Fruit fly (Drosophila melanogaster) whole organism, embryonic: ENCODE measurements around the gene Elba2.

Experiments used
- Atf3 ChIP-seq: fragments of 200-800 bp; sonication (Bioruptor generic); optimal IDR thresholded peaks from 3 replicates; lab custom pipeline; 2016; ENCODE audit warnings: missing biosample characterization, missing genetic modification characterization
- Bgb ChIP-seq: fragments of 200-800 bp; sonication (Bioruptor generic); IDR thresholded peaks from 2 replicates; pipeline ENCODE4 v1.3.6; 2022; ENCODE audit warnings: missing biosample characterization, missing genetic modification characterization; ENCODE audit not compliant: partially characterized antibody
- BtbVII ChIP-seq: fragments of 200-800 bp; sonication (Bioruptor generic); optimal IDR thresholded peaks from 3 replicates; lab custom pipeline; 2017; ENCODE audit warnings: missing biosample characterization, mild to moderate bottlenecking, missing genetic modification characterization
- CG11085 ChIP-seq: fragments of 200-800 bp; sonication (Bioruptor generic); IDR thresholded peaks from 2 replicates; pipeline ENCODE4 v1.3.6; 2022; ENCODE audit warnings: missing biosample characterization, missing genetic modification characterization
- CG11247 ChIP-seq: fragments of 200-800 bp; sonication (Bioruptor generic); IDR thresholded peaks from 2 replicates; pipeline ENCODE4 v1.3.6; 2022; ENCODE audit warnings: missing biosample characterization, missing genetic modification characterization
- CG11695 ChIP-seq: fragments of 200-800 bp; sonication (Bioruptor generic); IDR thresholded peaks from 3 replicates; pipeline ENCODE4 v1.3.6; 2022; ENCODE audit warnings: missing biosample characterization, missing genetic modification characterization
- CG11723 ChIP-seq: fragments of 200-800 bp; sonication (Bioruptor generic); optimal IDR thresholded peaks from 2 replicates; lab custom pipeline; 2017; ENCODE audit warnings: missing biosample characterization, mild to moderate bottlenecking, missing genetic modification characterization
- CG12391 ChIP-seq: fragments of 200-800 bp; sonication (Bioruptor generic); optimal IDR thresholded peaks from 3 replicates; lab custom pipeline; 2018; ENCODE audit warnings: missing biosample characterization, mild to moderate bottlenecking, missing genetic modification characterization, moderate library complexity
- CG13424 ChIP-seq: fragments of 200-800 bp; sonication (Bioruptor generic); optimal IDR thresholded peaks from 2 replicates; lab custom pipeline; 2019; ENCODE audit warnings: missing biosample characterization, mild to moderate bottlenecking, missing genetic modification characterization, moderate library complexity
- CG16815 ChIP-seq: fragments of 200-800 bp; sonication (Bioruptor generic); optimal IDR thresholded peaks from 3 replicates; lab custom pipeline; 2017; ENCODE audit warnings: missing biosample characterization, mild to moderate bottlenecking, missing genetic modification characterization
- CG18262 ChIP-seq: fragments of 200-800 bp; optimal IDR thresholded peaks from 3 replicates; lab custom pipeline; 2019; ENCODE audit warnings: missing biosample characterization, mild to moderate bottlenecking, missing genetic modification characterization, moderate library complexity
- CG2202 ChIP-seq: fragments of 200-800 bp; sonication (Bioruptor generic); optimal IDR thresholded peaks from 2 replicates; lab custom pipeline; 2018; ENCODE audit warnings: missing biosample characterization, mild to moderate bottlenecking, missing genetic modification characterization
- CG2875 ChIP-seq: fragments of 200-800 bp; sonication (Bioruptor generic); optimal IDR thresholded peaks from 2 replicates; lab custom pipeline; 2017; ENCODE audit warnings: missing biosample characterization, mild to moderate bottlenecking, missing genetic modification characterization, missing genetic modification reagents
- CG4707 ChIP-seq: fragments of 200-800 bp; sonication (Bioruptor generic); optimal IDR thresholded peaks from 2 replicates; lab custom pipeline; 2018; ENCODE audit warnings: missing biosample characterization, mild to moderate bottlenecking, missing genetic modification characterization, moderate library complexity
- CG6175 ChIP-seq: fragments of 200-800 bp; sonication (Bioruptor generic); IDR thresholded peaks from 3 replicates; pipeline ENCODE4 v1.3.6; 2022; ENCODE audit warnings: missing biosample characterization, missing genetic modification characterization
- CG6813 ChIP-seq: fragments of 200-800 bp; sonication (Bioruptor generic); optimal IDR thresholded peaks from 2 replicates; lab custom pipeline; 2017; ENCODE audit warnings: missing biosample characterization, missing genetic modification characterization, mild to moderate bottlenecking, moderate library complexity, missing genetic modification reagents
- CG8765 ChIP-seq: fragments of 200-800 bp; sonication (Bioruptor generic); IDR thresholded peaks from 2 replicates; pipeline ENCODE4 v1.3.6; 2022; ENCODE audit warnings: missing biosample characterization, missing genetic modification characterization
- CG9817 ChIP-seq: fragments of 200-800 bp; sonication (Bioruptor generic); optimal IDR thresholded peaks from 2 replicates; lab custom pipeline; 2018; ENCODE audit warnings: missing biosample characterization, mild to moderate bottlenecking, missing genetic modification characterization, moderate library complexity
- Dref ChIP-seq: fragments of 200-800 bp; sonication (Bioruptor generic); IDR thresholded peaks from 2 replicates; pipeline ENCODE4 v1.3.6; 2022; ENCODE audit warnings: missing biosample characterization, missing genetic modification characterization
- GATAe ChIP-seq: fragments of 200-800 bp; sonication (Bioruptor generic); conservative IDR thresholded peaks from 2 replicates; pipeline ENCODE4 v1.3.6; 2022; ENCODE audit warnings: missing biosample characterization, missing genetic modification characterization
- H15 ChIP-seq: fragments of 200-800 bp; sonication (Bioruptor generic); IDR thresholded peaks from 3 replicates; pipeline ENCODE4 v1.3.6; 2022; ENCODE audit warnings: missing biosample characterization, missing genetic modification characterization
- Hey ChIP-seq: fragments of 200-800 bp; sonication (Bioruptor generic); optimal IDR thresholded peaks from 3 replicates; lab custom pipeline; 2018; ENCODE audit warnings: missing biosample characterization, mild to moderate bottlenecking, missing genetic modification characterization
- Hr78 ChIP-seq, 2 experiments: fragments of 200-800 bp in 1 of 2; fragments of >200 bp in 1 of 2; sonication (Bioruptor generic) in 1 of 2; optimal IDR thresholded peaks; 2 replicates each; lab custom pipeline; 2017 to 2019; ENCODE audit warnings: missing biosample characterization in 2 of 2, missing genetic modification characterization in 2 of 2, mild to moderate bottlenecking in 1 of 2, moderate library complexity in 1 of 2
- Med ChIP-seq: fragments of 200-800 bp; sonication (Bioruptor generic); peaks from one replicate; lab custom pipeline; 2016; ENCODE audit warnings: missing biosample characterization, missing genetic modification characterization, mild to moderate bottlenecking, inconsistent platforms, moderate library complexity
- Meics ChIP-seq: fragments of 200-800 bp; sonication (Bioruptor generic); optimal IDR thresholded peaks from 2 replicates; lab custom pipeline; 2017; ENCODE audit warnings: missing biosample characterization, mild to moderate bottlenecking, missing genetic modification characterization
- NFAT ChIP-seq: fragments of 200-800 bp; sonication (Bioruptor generic); IDR thresholded peaks from 2 replicates; pipeline ENCODE4 v1.3.6; 2022; ENCODE audit warnings: missing biosample characterization, missing genetic modification characterization
- Optix ChIP-seq: fragments of 200-800 bp; sonication (Bioruptor generic); IDR thresholded peaks from 3 replicates; pipeline ENCODE4 v1.3.6; 2022; ENCODE audit warnings: missing biosample characterization, missing genetic modification characterization
- PHDP ChIP-seq: fragments of 200-800 bp; sonication (Bioruptor generic); optimal IDR thresholded peaks from 3 replicates; lab custom pipeline; 2018; ENCODE audit warnings: missing biosample characterization, mild to moderate bottlenecking, missing genetic modification characterization, moderate library complexity
- Sin3A ChIP-seq: fragments of >200 bp; optimal IDR thresholded peaks from 2 replicates; lab custom pipeline; 2018
- bcd ChIP-seq: fragments of 200-800 bp; sonication (Bioruptor generic); optimal IDR thresholded peaks from 2 replicates; lab custom pipeline; 2017; ENCODE audit warnings: missing biosample characterization, mild to moderate bottlenecking, missing genetic modification characterization
- bigmax ChIP-seq: fragments of 200-800 bp; sonication (Bioruptor generic); optimal IDR thresholded peaks from 2 replicates; lab custom pipeline; 2018; ENCODE audit warnings: missing biosample characterization, mild to moderate bottlenecking, missing genetic modification characterization
- chif ChIP-seq, 2 experiments: fragments of 200-800 bp; sonication (Bioruptor generic); optimal IDR thresholded peaks; 3 replicates each; lab custom pipeline; 2016; ENCODE audit warnings: missing biosample characterization in 2 of 2, missing genetic modification characterization in 2 of 2
- disco-r ChIP-seq: fragments of 200-800 bp; sonication (Bioruptor generic); optimal IDR thresholded peaks from 2 replicates; lab custom pipeline; 2016; ENCODE audit warnings: missing biosample characterization, missing genetic modification characterization
- dpn ChIP-seq, 2 experiments: fragments of 200-800 bp; sonication (Bioruptor generic); optimal IDR thresholded peaks; 3 replicates each; lab custom pipeline; 2016; ENCODE audit warnings: missing biosample characterization in 2 of 2, missing genetic modification characterization in 2 of 2
- gcm2 ChIP-seq: fragments of 200-800 bp; sonication (Bioruptor generic); optimal IDR thresholded peaks from 2 replicates; lab custom pipeline; 2016; ENCODE audit warnings: missing biosample characterization, missing genetic modification characterization
- grn ChIP-seq: fragments of 200-800 bp; sonication (Bioruptor generic); optimal IDR thresholded peaks from 3 replicates; lab custom pipeline; 2017; ENCODE audit warnings: missing biosample characterization, missing genetic modification characterization
- gro ChIP-seq: fragments of 200-800 bp; sonication (Bioruptor generic); optimal IDR thresholded peaks from 2 replicates; lab custom pipeline; 2016; ENCODE audit warnings: missing biosample characterization, missing genetic modification characterization
- ham ChIP-seq: fragments of 200-800 bp; sonication (Bioruptor generic); IDR thresholded peaks from 2 replicates; pipeline ENCODE4 v1.3.6; 2022; ENCODE audit warnings: missing biosample characterization, missing genetic modification characterization
- hkb ChIP-seq, 2 experiments: fragments of 200-800 bp in 1 of 2; fragments of >200 bp in 1 of 2; sonication (Bioruptor generic) in 1 of 2; IDR thresholded peaks in 1 of 2; optimal IDR thresholded peaks in 1 of 2; 2 replicates each; pipeline versions ENCODE4 v1.3.6 to Lab custom; 2017 to 2022; ENCODE audit warnings: missing biosample characterization in 1 of 2, missing genetic modification characterization in 1 of 2
- nmo ChIP-seq: fragments of 200-800 bp; sonication (Bioruptor generic); optimal IDR thresholded peaks from 2 replicates; lab custom pipeline; 2018; ENCODE audit warnings: missing biosample characterization, mild to moderate bottlenecking, missing genetic modification characterization, moderate library complexity
- onecut ChIP-seq: fragments of 200-800 bp; sonication (Bioruptor generic); IDR thresholded peaks from 2 replicates; pipeline ENCODE4 v1.3.6; 2022; ENCODE audit warnings: missing biosample characterization, missing genetic modification characterization
- sisA ChIP-seq: fragments of 200-800 bp; sonication (Bioruptor generic); IDR thresholded peaks from 2 replicates; pipeline ENCODE4 v1.3.6; 2022; ENCODE audit warnings: missing biosample characterization, missing genetic modification characterization
- sna ChIP-seq: fragments of 200-800 bp; sonication (Bioruptor generic); IDR thresholded peaks from 2 replicates; pipeline ENCODE4 v1.3.6; 2022; ENCODE audit warnings: missing biosample characterization, missing genetic modification characterization; ENCODE audit not compliant: partially characterized antibody
- ssp ChIP-seq: fragments of 200-800 bp; sonication (Bioruptor generic); IDR thresholded peaks from 2 replicates; pipeline ENCODE4 v1.3.6; 2022; ENCODE audit warnings: missing biosample characterization, missing genetic modification characterization
- stc ChIP-seq: fragments of 200-800 bp; sonication (Bioruptor generic); IDR thresholded peaks from 2 replicates; pipeline ENCODE4 v1.3.6; 2022; ENCODE audit warnings: missing biosample characterization, missing genetic modification characterization
- sug ChIP-seq: fragments of 200-800 bp; optimal IDR thresholded peaks from 2 replicates; lab custom pipeline; 2019; ENCODE audit warnings: missing biosample characterization, mild to moderate bottlenecking, missing genetic modification characterization, moderate library complexity
- tup ChIP-seq: fragments of 200-800 bp; sonication (Bioruptor generic); optimal IDR thresholded peaks from 2 replicates; lab custom pipeline; 2016; ENCODE audit warnings: missing biosample characterization, mild to moderate bottlenecking, missing genetic modification characterization, moderate library complexity

Gene Elba2

DNA sequence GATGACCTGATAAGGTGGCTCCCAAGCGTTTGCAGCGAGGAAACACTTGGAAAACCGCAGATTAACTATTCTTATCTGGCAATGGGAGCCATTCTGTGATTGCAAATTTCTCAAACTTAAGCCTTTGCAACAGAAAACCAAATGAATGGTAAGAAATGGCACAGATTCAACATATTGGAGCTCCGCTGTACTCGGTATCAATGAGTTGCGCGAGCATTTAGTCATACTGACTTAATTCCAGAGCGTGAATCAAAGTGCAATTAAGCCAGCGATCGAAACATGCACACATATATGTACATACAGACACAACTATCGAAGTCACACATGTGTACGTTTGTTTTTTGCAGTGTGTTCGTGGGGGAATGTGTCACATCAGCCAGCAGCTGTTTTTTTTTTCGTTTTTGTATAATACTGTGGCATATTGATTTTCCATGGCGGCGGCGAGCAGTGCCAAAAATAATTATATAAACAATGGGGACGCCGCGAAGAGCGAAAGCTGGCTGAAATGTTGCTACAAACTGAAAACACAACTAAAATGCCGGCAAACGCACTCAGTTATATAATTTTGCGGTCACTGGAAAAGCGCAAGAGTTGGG lies 7.1 kb downstream of the Elba2 start (continued):
- TF ChIP-seq hkb (optimal IDR thresholded peaks at IDR 0.05; lab: Kevin White, UChicago) (no peak), hkb (GFP tag; IDR thresholded peaks at IDR 0.05; lab: Robert Waterston, UW) (0 out of 2 replicates have a peak, but pooled peaks have one; percentile 16), onecut (GFP tag; lab: Robert Waterston, UW) (peak; percentile 79), stc (GFP tag; lab: Robert Waterston, UW) (no peak)

DNA sequence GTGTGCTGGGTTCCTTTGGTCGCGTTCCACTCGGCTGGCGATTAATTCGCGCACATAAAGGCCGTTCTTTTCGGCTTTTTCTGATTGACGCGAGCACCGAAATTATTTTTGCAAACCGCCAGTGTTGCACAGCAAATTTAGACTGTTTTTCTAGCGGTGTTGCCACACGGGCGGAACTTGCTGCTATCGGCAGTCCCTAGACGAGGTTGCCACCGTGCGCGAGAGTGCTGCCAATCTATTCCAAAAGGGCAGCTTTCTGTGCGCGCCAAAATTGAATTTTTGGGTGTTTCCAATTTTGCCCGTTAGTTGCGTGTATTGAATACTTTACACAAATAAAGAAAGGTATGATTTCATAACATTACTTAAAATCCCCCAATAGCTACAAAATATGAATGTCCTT lies 7.8 kb downstream of the Elba2 start, which contains the start of gene Drp1:
Drp1 (minus strand) TSS at position 146 of the 400 bp plus-strand sequence.
- peak; percentile 56; the same call in 1 of the 2 replicates for TF ChIP-seq sna (GFP tag; lab: Robert Waterston, UW)
- TF ChIP-seq CG18262 (tag; lab: Kevin White, UChicago): no peak
- peak; percentile 22 for TF ChIP-seq bigmax (GFP tag; lab: Kevin White, UChicago)
- TF ChIP-seq sisA (GFP tag; lab: Robert Waterston, UW): peak; percentile 63
- peak; percentile 96 for TF ChIP-seq Med (GFP tag; lab: Kevin White, UChicago)
- no peak for TF ChIP-seq ssp
- TF ChIP-seq CG13424 (tag; lab: Kevin White, UChicago): peak; percentile 21
- peak; percentile 70 to 74 for TF ChIP-seq dpn (GFP tag; optimal IDR thresholded peaks at IDR 0.05; lab: Kevin White, UChicago)
- no peak for TF ChIP-seq BtbVII (GFP tag; lab: Kevin White, UChicago)
- 0 out of 3 replicates have a peak, but pooled peaks have one; percentile 14 for TF ChIP-seq Optix (GFP tag; lab: Robert Waterston, UW)
- no peak for TF ChIP-seq CG6175 (GFP tag; lab: Robert Waterston, UW)
- TF ChIP-seq grn (GFP tag; lab: Kevin White, UChicago): no peak
- TF ChIP-seq nmo (GFP tag; lab: Kevin White, UChicago): peak; percentile 40
- TF ChIP-seq disco-r: peak; percentile 49
- no peak for TF ChIP-seq Hr78 (GFP tag; optimal IDR thresholded peaks at IDR 0.05; lab: Kevin White, UChicago)
- peak; percentile 68 for TF ChIP-seq NFAT
- TF ChIP-seq gcm2 (GFP tag; lab: Kevin White, UChicago): no peak
- TF ChIP-seq CG6813 (GFP tag; lab: Kevin White, UChicago): no peak
- no peak for TF ChIP-seq CG2875 (GFP tag; lab: Kevin White, UChicago)
- no peak for TF ChIP-seq CG2202 (tag; lab: Kevin White, UChicago)
- TF ChIP-seq GATAe (GFP tag; lab: Robert Waterston, UW): 0 out of 2 replicates have a peak, but pooled peaks have one; percentile 15
- TF ChIP-seq Hey (tag; lab: Kevin White, UChicago): no peak
- TF ChIP-seq CG11247: peak; percentile 74
- TF ChIP-seq CG12391 (tag; lab: Kevin White, UChicago): peak; percentile 9
- peak in 1 of 2 experiments; percentile 30 for TF ChIP-seq chif (GFP tag; optimal IDR thresholded peaks at IDR 0.05; lab: Kevin White, UChicago)
- peak; percentile 34 for TF ChIP-seq PHDP
- no peak for TF ChIP-seq CG4707
- no peak for TF ChIP-seq CG16815
- no peak for TF ChIP-seq tup
- TF ChIP-seq H15 (GFP tag; lab: Robert Waterston, UW): peak; percentile 47; the same call in 1 of the 3 replicates
- peak; percentile 86 for TF ChIP-seq Bgb (GFP tag; lab: Robert Waterston, UW)
- TF ChIP-seq Meics (GFP tag; lab: Kevin White, UChicago): peak; percentile 35
- TF ChIP-seq Sin3A (lab: Kevin White, UChicago): peak; percentile 59
- no peak for TF ChIP-seq CG11695 (GFP tag; lab: Robert Waterston, UW)
- TF ChIP-seq bcd (GFP tag; lab: Kevin White, UChicago): peak; percentile 52
- TF ChIP-seq Dref (GFP tag; lab: Robert Waterston, UW): peak; percentile 55
- TF ChIP-seq Atf3 (GFP tag; lab: Kevin White, UChicago): peak; percentile 12
- peak; percentile 52; the same call in 1 of the 2 replicates for TF ChIP-seq CG11085 (GFP tag; lab: Robert Waterston, UW)
- TF ChIP-seq ham: no peak
- no peak for TF ChIP-seq CG11723 (GFP tag; lab: Kevin White, UChicago)
- TF ChIP-seq sug (tag; lab: Kevin White, UChicago): peak; percentile 41
- peak; percentile 47; the same call in 1 of the 2 replicates for TF ChIP-seq CG8765
- peak; percentile 22 for TF ChIP-seq CG9817 (tag; lab: Kevin White, UChicago)
- peak; percentile 51 for TF ChIP-seq gro (GFP tag; lab: Kevin White, UChicago)
